Worm (Caenorhabditis elegans) whole organism, L4/young adult: ENCODE measurements around the gene tin-9.2.

ENCODE experiments used
- dao-5 ChIP-seq: sonication (generic microtip); optimal IDR thresholded peaks from 2 replicates; lab custom pipeline; 2016; ENCODE audit warnings: missing genotype, missing genetic modification characterization, moderate library complexity, missing compliant biosample characterization
- him-1 ChIP-seq: sonication (generic microtip); optimal IDR thresholded peaks from 2 replicates; lab custom pipeline; 2016; ENCODE audit warnings: missing genotype, missing genetic modification reagents, missing genetic modification characterization, missing compliant biosample characterization

ce11 chrIV:13059284-13059683, 39.5 kb upstream of the tin-9.2 start, which contains the start of gene scl-3:
- TF ChIP-seq him-1 (no peak), dao-5 (tag; lab: Kevin White, UChicago) (no peak)
